Worm (Caenorhabditis elegans) whole organism, L4 larva: Measurements from ENCODE around the gene R10E4.6.

ENCODE experiments used
- D1046.2 ChIP-seq: fragments of 200-800 bp; sonication (Bioruptor generic); IDR thresholded peaks from 2 replicates; pipeline ENCODE4 v1.3.6; 2022; ENCODE audit warnings: missing genetic modification characterization, missing compliant biosample characterization
- F49E8.2 ChIP-seq: sonication (generic microtip); optimal IDR thresholded peaks from 2 replicates; lab custom pipeline; 2016; ENCODE audit warnings: missing compliant biosample characterization, mild to moderate bottlenecking, missing genetic modification characterization, borderline replicate concordance
- T20F7.1 ChIP-seq: fragments of 200-800 bp; sonication (Bioruptor generic); optimal IDR thresholded peaks from 2 replicates; lab custom pipeline; 2018; ENCODE audit warnings: mild to moderate bottlenecking, missing genetic modification characterization, missing compliant biosample characterization
- T26A8.4 ChIP-seq: fragments of 200-800 bp; sonication (Bioruptor generic); IDR thresholded peaks from 2 replicates; pipeline ENCODE4 v1.3.6; 2022; ENCODE audit warnings: missing genetic modification characterization, missing compliant biosample characterization
- Y105C5A.15 ChIP-seq: fragments of 200-800 bp; sonication (Bioruptor generic); IDR thresholded peaks from 2 replicates; pipeline ENCODE4 v1.3.6; 2022; ENCODE audit warnings: missing genetic modification characterization, missing compliant biosample characterization
- arid-1 ChIP-seq: fragments of 200-800 bp; sonication (Bioruptor generic); conservative IDR thresholded peaks from 2 replicates; pipeline ENCODE4 v1.3.6; 2022; ENCODE audit warnings: missing genetic modification reagents, missing genetic modification characterization, missing compliant biosample characterization
- ceh-20 ChIP-seq: fragments of 200-800 bp; sonication (Bioruptor generic); IDR thresholded peaks from 2 replicates; pipeline ENCODE4 v1.3.6; 2022; ENCODE audit warnings: missing genetic modification reagents, missing genetic modification characterization, missing compliant biosample characterization
- ceh-28 ChIP-seq: fragments of 150-350 bp; optimal IDR thresholded peaks from 2 replicates; lab custom pipeline; 2014; ENCODE audit warnings: missing biosample characterization, missing genetic modification reagents, missing genetic modification characterization
- ceh-32 ChIP-seq: sonication (generic microtip); optimal IDR thresholded peaks from 2 replicates; lab custom pipeline; 2016; ENCODE audit warnings: mild to moderate bottlenecking, missing genetic modification characterization, missing compliant biosample characterization; ENCODE audit not compliant: poor library complexity
- daf-16 ChIP-seq, 3 experiments: sonication (generic microtip); optimal IDR thresholded peaks; 2 replicates each; lab custom pipeline; 2016 to 2017; ENCODE audit warnings: missing genetic modification characterization in 3 of 3, missing genetic modification reagents in 3 of 3, mild to moderate bottlenecking in 2 of 3, missing compliant biosample characterization in 2 of 3, missing biosample characterization in 1 of 3, moderate library complexity in 1 of 3
- dpl-1 ChIP-seq: fragments of 150-350 bp; optimal IDR thresholded peaks from 2 replicates; lab custom pipeline; 2014; ENCODE audit warnings: missing biosample characterization, missing genetic modification reagents, missing genetic modification characterization
- dve-1 ChIP-seq: sonication (generic microtip); optimal IDR thresholded peaks from 2 replicates; lab custom pipeline; 2017; ENCODE audit warnings: antibody characterized with exemption, mild to moderate bottlenecking, missing genetic modification characterization, missing compliant biosample characterization; ENCODE audit not compliant: insufficient read depth
- hlh-11 ChIP-seq: fragments of 200-800 bp; sonication (Bioruptor generic); optimal IDR thresholded peaks from 2 replicates; lab custom pipeline; 2018; ENCODE audit warnings: mild to moderate bottlenecking, missing genetic modification characterization, missing compliant biosample characterization
- lim-7 ChIP-seq: fragments of 200-800 bp; sonication (Bioruptor generic); IDR thresholded peaks from 2 replicates; pipeline ENCODE4 v1.3.6; 2022; ENCODE audit warnings: missing genetic modification characterization, missing compliant biosample characterization
- lin-15B ChIP-seq: fragments of 150-350 bp; sonication (generic microtip); optimal IDR thresholded peaks from 3 replicates; lab custom pipeline; 2014; ENCODE audit warnings: missing biosample characterization, missing genetic modification characterization
- lsy-2 ChIP-seq, 2 experiments: fragments of 150-350 bp in 1 of 2; sonication (generic microtip) in 1 of 2; optimal IDR thresholded peaks; 2 replicates each; lab custom pipeline; 2014 to 2017; ENCODE audit warnings: missing biosample characterization in 2 of 2, missing genetic modification characterization in 2 of 2
- madf-5 ChIP-seq, 2 experiments: fragments of 200-800 bp; sonication (Bioruptor generic); IDR thresholded peaks; 2 replicates each; pipeline ENCODE4 v1.3.6; 2022; ENCODE audit warnings: missing compliant biosample characterization in 2 of 2, missing genetic modification characterization in 2 of 2
- mdl-1 ChIP-seq, 2 experiments: fragments of 150-350 bp in 1 of 2; sonication (generic microtip) in 1 of 2; optimal IDR thresholded peaks; 2 replicates each; lab custom pipeline; 2014 to 2017; ENCODE audit warnings: missing biosample characterization in 2 of 2, missing genetic modification characterization in 2 of 2
- nhr-10 ChIP-seq: fragments of 150-350 bp; optimal IDR thresholded peaks from 2 replicates; lab custom pipeline; 2014; ENCODE audit warnings: missing biosample characterization, missing genetic modification characterization
- nhr-102 ChIP-seq: sonication (generic microtip); optimal IDR thresholded peaks from 2 replicates; lab custom pipeline; 2016; ENCODE audit warnings: mild to moderate bottlenecking, missing genetic modification characterization, moderate library complexity, missing compliant biosample characterization
- nhr-11 ChIP-seq: fragments of 150-350 bp; optimal IDR thresholded peaks from 2 replicates; lab custom pipeline; 2014; ENCODE audit warnings: missing biosample characterization, missing genetic modification characterization
- nhr-28 ChIP-seq: fragments of 150-350 bp; optimal IDR thresholded peaks from 2 replicates; lab custom pipeline; 2014; ENCODE audit warnings: missing biosample characterization, missing genetic modification characterization
- nhr-48 ChIP-seq: sonication (generic microtip); optimal IDR thresholded peaks from 2 replicates; lab custom pipeline; 2016; ENCODE audit warnings: mild to moderate bottlenecking, missing genetic modification characterization, missing compliant biosample characterization
- nhr-77 ChIP-seq: fragments of 150-350 bp; optimal IDR thresholded peaks from 2 replicates; lab custom pipeline; 2014; ENCODE audit warnings: missing biosample characterization, missing genetic modification characterization
- pqm-1 ChIP-seq: sonication (generic microtip); optimal IDR thresholded peaks from 2 replicates; lab custom pipeline; 2017; ENCODE audit warnings: missing biosample characterization, missing genetic modification characterization
- sdz-12 ChIP-seq: fragments of 200-800 bp; sonication (Bioruptor generic); optimal IDR thresholded peaks from 2 replicates; lab custom pipeline; 2018; ENCODE audit warnings: mild to moderate bottlenecking, missing genetic modification characterization, missing compliant biosample characterization
- tra-1 ChIP-seq: fragments of 200-800 bp; sonication (Bioruptor generic); IDR thresholded peaks from 2 replicates; pipeline ENCODE4 v1.3.6; 2022; ENCODE audit warnings: missing genetic modification reagents, missing genetic modification characterization, missing compliant biosample characterization
- unc-130 ChIP-seq: sonication (generic microtip); optimal IDR thresholded peaks from 2 replicates; lab custom pipeline; 2016; ENCODE audit warnings: missing genetic modification reagents, missing genetic modification characterization, missing compliant biosample characterization
- unc-62 ChIP-seq, 3 experiments: fragments of 150-350 bp in 1 of 3; sonication (generic microtip); optimal IDR thresholded peaks in 2 of 3; peaks in 1 of 3; 1 replicate in 1 of 3; 2 replicates in 2 of 3; lab custom pipeline; 2014 to 2017; ENCODE audit warnings: missing biosample characterization in 3 of 3, missing genetic modification characterization in 3 of 3, missing genetic modification reagents in 3 of 3, missing genotype in 1 of 3
- ztf-11 ChIP-seq: fragments of 150-350 bp; optimal IDR thresholded peaks from 2 replicates; lab custom pipeline; 2014; ENCODE audit warnings: missing biosample characterization, missing genetic modification characterization

R10E4.6 gene

DNA sequence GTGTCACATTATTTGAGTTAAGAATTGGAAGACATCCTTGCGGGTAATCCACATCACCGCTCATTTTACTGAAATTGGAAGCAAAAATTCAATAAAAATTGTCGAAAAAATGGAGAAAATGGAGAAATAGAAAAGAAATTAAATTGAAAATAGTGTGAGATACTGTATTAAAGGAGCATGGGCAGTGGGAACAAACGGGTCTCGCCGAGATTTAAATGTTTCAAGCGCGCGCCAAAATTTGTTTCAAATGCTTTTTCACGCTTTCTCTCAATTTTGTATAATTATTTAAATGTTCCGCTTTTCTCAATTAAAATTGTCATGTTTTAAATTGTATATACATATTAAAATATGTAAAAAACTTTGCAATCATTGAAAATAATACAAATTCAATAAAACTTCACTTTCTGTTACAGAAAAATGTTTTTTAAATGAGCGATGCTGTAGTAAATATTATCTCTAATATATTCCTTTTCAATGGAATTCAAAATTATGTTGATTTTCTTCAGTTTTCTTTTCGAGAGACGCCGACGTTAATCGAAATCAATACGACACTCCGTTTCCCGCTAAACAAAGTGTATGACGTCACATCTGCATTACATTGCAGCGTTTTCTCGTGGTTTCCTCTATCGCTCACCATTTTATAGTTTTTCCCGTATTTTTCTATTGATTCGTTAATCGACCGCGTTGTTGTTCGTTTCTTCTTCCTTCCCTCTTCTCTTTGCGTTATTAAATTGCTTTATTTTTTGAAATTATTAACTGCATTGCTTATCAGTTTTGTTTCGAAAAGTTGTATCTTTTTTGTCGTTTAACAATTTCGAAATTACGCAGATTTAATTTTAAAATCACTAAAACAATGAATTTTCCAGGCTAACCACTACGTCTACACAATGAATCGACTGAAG, 20.1 kb downstream of the R10E4.6 start, which contains the start of the genes evl-14 and dcn-1 (continued):
- TF ChIP-seq nhr-77 (tag; lab: Kevin White, UChicago) (peak; percentile 44), dpl-1 (GFP tag; lab: Kevin White, UChicago) (peak; percentile 75), sdz-12 (GFP tag; lab: Kevin White, UChicago) (no peak), ztf-11 (tag; lab: Kevin White, UChicago) (no peak), D1046.2 (no peak), arid-1 (GFP tag; lab: Robert Waterston, UW) (no peak), lsy-2 (tag; optimal IDR thresholded peaks at IDR 0.05; lab: Kevin White, UChicago) (peak; percentile 12 to 92), F49E8.2 (tag; lab: Kevin White, UChicago) (no peak), mdl-1 (tag; optimal IDR thresholded peaks at IDR 0.05; lab: Kevin White, UChicago) (peak; percentile 57 to 85), nhr-11 (tag; lab: Kevin White, UChicago) (peak; percentile 44), madf-5 (GFP tag; IDR thresholded peaks at IDR 0.05; lab: Robert Waterston, UW) (no peak)

DNA sequence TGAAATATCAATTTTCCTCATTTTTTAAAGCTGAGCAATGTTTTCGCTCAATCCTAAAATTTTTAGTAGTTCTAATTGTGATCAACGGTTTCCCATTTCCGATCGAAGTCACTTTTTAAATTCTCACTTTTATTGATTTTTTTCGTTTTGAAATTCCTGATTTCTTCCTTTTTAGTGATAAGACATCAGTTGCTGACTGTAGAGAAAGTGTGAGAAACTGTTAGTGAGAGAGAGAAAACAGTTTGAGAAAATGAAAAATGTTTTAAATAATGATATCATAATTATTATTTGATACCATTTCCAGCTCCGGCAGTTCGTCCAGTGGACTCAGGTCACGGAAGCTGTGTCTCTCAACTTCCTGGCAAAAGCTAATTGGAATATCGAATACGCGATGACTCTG, 21.3 kb downstream of the R10E4.6 start:
- peak; percentile 22 for TF ChIP-seq dve-1 (tag; lab: Kevin White, UChicago)
- peak; percentile 80 for TF ChIP-seq pqm-1 (tag; lab: Kevin White, UChicago)
- TF ChIP-seq ceh-28 (tag; lab: Kevin White, UChicago), result peak; percentile 41
- no peak for TF ChIP-seq daf-16 (GFP tag; optimal IDR thresholded peaks at IDR 0.05; lab: Kevin White, UChicago)
- peak; percentile 36 for TF ChIP-seq daf-16 (tag; optimal IDR thresholded peaks at IDR 0.05; lab: Kevin White, UChicago)
- peak; percentile 22 for TF ChIP-seq nhr-28 (tag; lab: Kevin White, UChicago)
- peak; percentile 2 for TF ChIP-seq T20F7.1
- TF ChIP-seq madf-5 (GFP tag; IDR thresholded peaks at IDR 0.05; lab: Robert Waterston, UW), result no peak
- TF ChIP-seq lim-7 (GFP tag; lab: Robert Waterston, UW), result no peak

DNA sequence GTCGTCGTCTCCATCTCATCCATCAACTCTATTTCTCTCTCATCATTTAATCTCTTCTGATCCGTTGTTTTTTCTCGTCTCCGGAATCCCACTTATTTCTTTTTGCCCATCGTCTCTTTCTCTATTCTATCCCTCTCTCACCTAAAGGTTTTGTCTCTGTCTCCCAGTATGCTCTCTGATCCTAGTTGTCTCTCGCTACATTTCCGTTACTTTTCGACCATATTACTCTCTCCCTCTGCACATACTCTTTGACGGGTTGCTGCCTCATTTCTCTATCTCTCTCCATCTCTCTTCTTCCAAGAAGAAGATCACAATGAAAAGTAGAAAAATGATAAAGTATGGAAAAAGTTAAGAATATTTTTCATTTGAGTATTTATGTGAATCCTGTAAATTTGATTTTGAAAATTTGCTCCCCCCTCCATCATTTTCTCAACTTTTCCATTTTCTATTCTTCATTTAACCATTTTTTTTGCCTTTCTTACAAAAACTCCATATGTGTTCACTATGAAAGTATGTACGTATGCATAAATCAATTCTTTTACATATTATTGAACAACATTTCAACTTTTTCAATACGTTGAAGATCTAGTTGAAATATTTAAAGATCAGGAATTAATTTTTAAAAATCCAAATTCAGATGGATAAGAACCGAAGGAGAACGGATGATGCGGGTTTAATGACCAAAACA, 24.0 kb downstream of the R10E4.6 start, which contains the start of gene tag-131:
Gene tag-131 (plus strand): TSS at position 638 of the 688 bp plus-strand sequence.
- no peak for TF ChIP-seq nhr-48
- TF ChIP-seq nhr-28 (tag; lab: Kevin White, UChicago), result peak; percentile 12
- 0 out of 2 replicates have a peak, but pooled peaks have one; percentile 40 for TF ChIP-seq T26A8.4 (GFP tag; lab: Robert Waterston, UW)
- TF ChIP-seq nhr-102, result no peak
- peak in 1 of 2 experiments; percentile 25 for TF ChIP-seq lsy-2 (tag; optimal IDR thresholded peaks at IDR 0.05; lab: Kevin White, UChicago)
- peak; percentile 27 for TF ChIP-seq hlh-11 (tag; lab: Kevin White, UChicago)
- TF ChIP-seq nhr-11 (tag; lab: Kevin White, UChicago), result peak; percentile 29
- TF ChIP-seq unc-62 (GFP tag; optimal IDR thresholded peaks at IDR 0.05 in 1 of 2; lab: Kevin White, UChicago), result peak in 1 of 2 experiments; percentile 83
- no peak for TF ChIP-seq unc-62 (tag; optimal IDR thresholded peaks at IDR 0.05; lab: Kevin White, UChicago)
- peak; percentile 25 for TF ChIP-seq dve-1 (tag; lab: Kevin White, UChicago)
- no peak for TF ChIP-seq lin-15B (tag; lab: Kevin White, UChicago)
- peak; percentile 14 for TF ChIP-seq dpl-1 (GFP tag; lab: Kevin White, UChicago)
- TF ChIP-seq Y105C5A.15 (GFP tag; lab: Robert Waterston, UW), result no peak
- TF ChIP-seq daf-16 (GFP tag; optimal IDR thresholded peaks at IDR 0.05; lab: Kevin White, UChicago), result peak in 1 of 2 experiments; percentile 5
- no peak for TF ChIP-seq daf-16 (tag; optimal IDR thresholded peaks at IDR 0.05; lab: Kevin White, UChicago)
- TF ChIP-seq nhr-10, result no peak
- TF ChIP-seq ceh-20 (GFP tag; lab: Robert Waterston, UW), result 0 out of 2 replicates have a peak, but pooled peaks have one; percentile 25

DNA sequence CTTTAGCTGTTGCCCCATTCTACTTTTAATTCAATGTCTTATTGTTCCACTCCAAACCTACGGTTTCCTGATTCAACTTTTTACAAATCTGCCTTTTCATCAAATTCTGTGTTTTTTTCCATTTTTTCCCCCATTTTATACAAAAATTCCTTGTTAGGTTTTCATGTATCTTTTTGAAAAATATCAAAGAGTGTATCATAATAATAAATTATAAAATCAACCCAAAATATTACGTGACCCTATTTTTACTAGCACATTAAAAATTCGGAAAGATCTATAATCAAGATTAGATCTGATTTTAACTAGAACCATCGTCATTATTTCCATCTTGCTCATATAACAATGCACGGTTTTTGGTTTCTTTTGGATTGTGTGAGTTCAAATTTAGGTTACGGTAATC, 26.9 kb downstream of the R10E4.6 start, which contains the start of gene H38K22.6:
Gene H38K22.6 (plus strand): TSS at position 301 of the 400 bp plus-strand sequence.
- TF ChIP-seq tra-1 (GFP tag; lab: Robert Waterston, UW), result no peak
- no peak for TF ChIP-seq unc-130 (GFP tag; lab: Kevin White, UChicago)
- no peak for TF ChIP-seq ceh-32 (tag; lab: Kevin White, UChicago)
